Worm (Caenorhabditis elegans) whole organism, young adult: ENCODE data around the gene ftt-2.

ENCODE experiments used
- F57A8.1 ChIP-seq: fragments of 200-800 bp; sonication (Bioruptor generic); optimal IDR thresholded peaks from 2 replicates; lab custom pipeline; 2018; ENCODE audit warnings: mild to moderate bottlenecking, missing genetic modification characterization, moderate library complexity, missing compliant biosample characterization
- Y79H2A.3 ChIP-seq: fragments of 200-800 bp; sonication (Bioruptor generic); conservative IDR thresholded peaks from 2 replicates; pipeline ENCODE4 v1.3.6; 2022; ENCODE audit warnings: missing genetic modification reagents, missing genetic modification characterization, missing compliant biosample characterization
- ama-1 ChIP-seq, 3 experiments: fragments of 150-350 bp in 1 of 3; sonication (generic microtip) in 2 of 3; optimal IDR thresholded peaks; 2 replicates each; lab custom pipeline; 2014 to 2018; ENCODE audit warnings: missing biosample characterization in 2 of 3, missing genetic modification characterization in 2 of 3, missing genetic modification reagents in 2 of 3
- attf-5 ChIP-seq: fragments of 200-800 bp; sonication (Bioruptor generic); optimal IDR thresholded peaks from 2 replicates; lab custom pipeline; 2018; ENCODE audit warnings: mild to moderate bottlenecking, missing genetic modification characterization, missing compliant biosample characterization
- cebp-2 ChIP-seq: fragments of 200-800 bp; sonication (Bioruptor generic); IDR thresholded peaks from 2 replicates; pipeline ENCODE4 v1.3.6; 2022; ENCODE audit warnings: missing genetic modification characterization, missing compliant biosample characterization
- hlh-12 ChIP-seq: sonication (generic microtip); optimal IDR thresholded peaks from 2 replicates; lab custom pipeline; 2016; ENCODE audit warnings: missing genetic modification characterization, missing compliant biosample characterization
- hrde-1 ChIP-seq: sonication (generic microtip); optimal IDR thresholded peaks from 2 replicates; lab custom pipeline; 2016; ENCODE audit warnings: missing genetic modification characterization, mild to moderate bottlenecking, missing compliant biosample characterization, moderate library complexity, missing genotype, missing genetic modification reagents, borderline replicate concordance
- let-526 ChIP-seq: fragments of 200-800 bp; sonication (Bioruptor generic); IDR thresholded peaks from 2 replicates; pipeline ENCODE4 v1.3.6; 2022; ENCODE audit warnings: missing genetic modification reagents, missing genetic modification characterization, missing compliant biosample characterization
- mes-4 ChIP-seq: sonication (generic microtip); optimal IDR thresholded peaks from 2 replicates; lab custom pipeline; 2016; ENCODE audit warnings: missing genotype, missing genetic modification characterization, missing compliant biosample characterization
- mxl-1 ChIP-seq: sonication (generic microtip); optimal IDR thresholded peaks from 2 replicates; lab custom pipeline; 2016; ENCODE audit warnings: missing genetic modification characterization, missing compliant biosample characterization
- unc-130 ChIP-seq: sonication (generic microtip); optimal IDR thresholded peaks from 2 replicates; lab custom pipeline; 2016; ENCODE audit warnings: missing genetic modification reagents, missing genetic modification characterization, missing compliant biosample characterization
- unc-62 ChIP-seq: fragments of 150-350 bp; optimal IDR thresholded peaks from 2 replicates; lab custom pipeline; 2014; ENCODE audit warnings: missing biosample characterization, missing genetic modification reagents, missing genetic modification characterization

- TF ChIP-seq F57A8.1 (GFP tag; lab: Kevin White, UChicago) (no peak), unc-62 (GFP tag; lab: Kevin White, UChicago) (no peak), mes-4 (tag; lab: Kevin White, UChicago) (no peak), mxl-1 (tag; lab: Kevin White, UChicago) (no peak), unc-130 (GFP tag; lab: Kevin White, UChicago) (no peak), ama-1 (optimal IDR thresholded peaks at IDR 0.05; lab: Kevin White, UChicago) (no peak), ama-1 (GFP tag; optimal IDR thresholded peaks at IDR 0.05; lab: Kevin White, UChicago) (no peak), hrde-1 (no peak), cebp-2 (GFP tag; lab: Robert Waterston, UW) (no peak), hlh-12 (tag; lab: Kevin White, UChicago) (no peak), let-526 (GFP tag; lab: Robert Waterston, UW) (no peak), attf-5 (GFP tag; lab: Kevin White, UChicago) (no peak), Y79H2A.3 (GFP tag; lab: Robert Waterston, UW) (no peak)
Observed at ce11 chrX:11585375-11585774, 19.8 kb downstream of the ftt-2 start, which contains the start of gene abts-2.
